Fruit fly (Drosophila melanogaster) whole organism, embryonic: ENCODE data around the gene CG11655.

Experiments
- Atf-2 ChIP-seq: fragments of 200-800 bp; sonication (Bioruptor generic); optimal IDR thresholded peaks from 2 replicates; lab custom pipeline; 2016; ENCODE audit warnings: missing biosample characterization, missing genetic modification characterization
- BtbVII ChIP-seq: fragments of 200-800 bp; sonication (Bioruptor generic); optimal IDR thresholded peaks from 3 replicates; lab custom pipeline; 2017; ENCODE audit warnings: missing biosample characterization, mild to moderate bottlenecking, missing genetic modification characterization
- CG10321 ChIP-seq: fragments of 200-800 bp; sonication (Bioruptor generic); IDR thresholded peaks from 2 replicates; pipeline ENCODE4 v1.3.6; 2022; ENCODE audit warnings: missing biosample characterization, missing genetic modification characterization
- CG11085 ChIP-seq: fragments of 200-800 bp; sonication (Bioruptor generic); IDR thresholded peaks from 2 replicates; pipeline ENCODE4 v1.3.6; 2022; ENCODE audit warnings: missing biosample characterization, missing genetic modification characterization
- CG11695 ChIP-seq: fragments of 200-800 bp; sonication (Bioruptor generic); IDR thresholded peaks from 3 replicates; pipeline ENCODE4 v1.3.6; 2022; ENCODE audit warnings: missing biosample characterization, missing genetic modification characterization
- CG1233 ChIP-seq: fragments of 200-800 bp; sonication (Bioruptor generic); optimal IDR thresholded peaks from 4 replicates; lab custom pipeline; 2018; ENCODE audit warnings: missing biosample characterization, mild to moderate bottlenecking, missing genetic modification characterization
- CG12391 ChIP-seq: fragments of 200-800 bp; sonication (Bioruptor generic); optimal IDR thresholded peaks from 3 replicates; lab custom pipeline; 2018; ENCODE audit warnings: missing biosample characterization, mild to moderate bottlenecking, missing genetic modification characterization, moderate library complexity
- CG12942 ChIP-seq: fragments of 200-800 bp; sonication (Bioruptor generic); optimal IDR thresholded peaks from 3 replicates; lab custom pipeline; 2016; ENCODE audit warnings: missing biosample characterization, missing genetic modification characterization
- CG16779 ChIP-seq: fragments of 200-800 bp; sonication (Bioruptor generic); IDR thresholded peaks from 2 replicates; pipeline ENCODE4 v1.3.6; 2022; ENCODE audit warnings: missing biosample characterization, missing genetic modification characterization
- CG17186 ChIP-seq: fragments of 200-800 bp; sonication (Bioruptor generic); optimal IDR thresholded peaks from 3 replicates; lab custom pipeline; 2017; ENCODE audit warnings: missing biosample characterization, missing genetic modification reagents, missing genetic modification characterization
- CG1832 ChIP-seq: fragments of 200-800 bp; sonication (Bioruptor generic); optimal IDR thresholded peaks from 2 replicates; lab custom pipeline; 2017; ENCODE audit warnings: missing biosample characterization, mild to moderate bottlenecking, missing genetic modification characterization, inconsistent platforms
- CG2120 ChIP-seq: fragments of 200-800 bp; sonication (Bioruptor generic); optimal IDR thresholded peaks from 3 replicates; lab custom pipeline; 2016; ENCODE audit warnings: missing biosample characterization, missing genetic modification characterization
- CG2712 ChIP-seq: fragments of 200-800 bp; optimal IDR thresholded peaks from 3 replicates; lab custom pipeline; 2019; ENCODE audit warnings: missing biosample characterization, mild to moderate bottlenecking, missing genetic modification characterization, moderate library complexity
- CG30403 ChIP-seq: fragments of 200-800 bp; sonication (Bioruptor generic); optimal IDR thresholded peaks from 3 replicates; lab custom pipeline; 2016; ENCODE audit warnings: missing biosample characterization, missing genetic modification characterization
- CG32767 ChIP-seq: fragments of 200-800 bp; sonication (Bioruptor generic); IDR thresholded peaks from 2 replicates; pipeline ENCODE4 v1.3.6; 2022; ENCODE audit warnings: missing biosample characterization, missing genetic modification characterization
- CG3281 ChIP-seq: fragments of 200-800 bp; sonication (Bioruptor generic); optimal IDR thresholded peaks from 3 replicates; lab custom pipeline; 2017; ENCODE audit warnings: missing biosample characterization, mild to moderate bottlenecking, missing genetic modification characterization
- CG3838 ChIP-seq: fragments of 200-800 bp; sonication (Bioruptor generic); optimal IDR thresholded peaks from 3 replicates; lab custom pipeline; 2016; ENCODE audit warnings: missing biosample characterization, missing genetic modification characterization
- CG3847 ChIP-seq: fragments of 200-800 bp; sonication (Bioruptor generic); IDR thresholded peaks from 2 replicates; pipeline ENCODE4 v1.3.6; 2022; ENCODE audit warnings: missing biosample characterization, missing genetic modification characterization
- CG4328 ChIP-seq: fragments of 200-800 bp; sonication (Bioruptor generic); optimal IDR thresholded peaks from 3 replicates; lab custom pipeline; 2017; ENCODE audit warnings: missing biosample characterization, missing genetic modification reagents, missing genetic modification characterization
- CG4730 ChIP-seq: fragments of 200-800 bp; sonication (Bioruptor generic); IDR thresholded peaks from 2 replicates; pipeline ENCODE4 v1.3.6; 2022; ENCODE audit warnings: missing biosample characterization, missing genetic modification characterization
- CG6689 ChIP-seq: fragments of 200-800 bp; sonication (Bioruptor generic); IDR thresholded peaks from 2 replicates; pipeline ENCODE4 v1.3.6; 2022; ENCODE audit warnings: missing biosample characterization, missing genetic modification characterization
- CG7786 ChIP-seq: fragments of 200-800 bp; sonication (Bioruptor generic); optimal IDR thresholded peaks from 2 replicates; lab custom pipeline; 2016; ENCODE audit warnings: missing biosample characterization, missing genetic modification characterization
- CG7987 ChIP-seq: fragments of 200-800 bp; sonication (Bioruptor generic); optimal IDR thresholded peaks from 2 replicates; lab custom pipeline; 2018; ENCODE audit warnings: missing biosample characterization, mild to moderate bottlenecking, missing genetic modification characterization, moderate library complexity
- Dip3 ChIP-seq: fragments of 200-800 bp; sonication (Bioruptor generic); optimal IDR thresholded peaks from 3 replicates; lab custom pipeline; 2016; ENCODE audit warnings: missing biosample characterization, missing genetic modification characterization
- E2f2 ChIP-seq: fragments of 200-800 bp; sonication (Bioruptor generic); IDR thresholded peaks from 2 replicates; pipeline ENCODE4 v1.3.6; 2022; ENCODE audit warnings: missing biosample characterization, missing genetic modification characterization
- Fer1 ChIP-seq: fragments of 200-800 bp; sonication (Bioruptor generic); optimal IDR thresholded peaks from 2 replicates; lab custom pipeline; 2017; ENCODE audit warnings: missing biosample characterization, mild to moderate bottlenecking, missing genetic modification characterization
- Hr3 ChIP-seq: fragments of 200-800 bp; sonication (Bioruptor generic); optimal IDR thresholded peaks from 3 replicates; lab custom pipeline; 2016; ENCODE audit warnings: missing biosample characterization, missing genetic modification characterization
- NfI ChIP-seq: fragments of 200-800 bp; sonication (Bioruptor generic); optimal IDR thresholded peaks from 3 replicates; lab custom pipeline; 2018; ENCODE audit warnings: missing biosample characterization, mild to moderate bottlenecking, missing genetic modification characterization, moderate library complexity
- Poxn ChIP-seq: fragments of 200-800 bp; sonication (Bioruptor generic); IDR thresholded peaks from 2 replicates; pipeline ENCODE4 v1.3.6; 2022; ENCODE audit warnings: missing biosample characterization, missing genetic modification characterization
- TFAM ChIP-seq: fragments of 200-800 bp; sonication (Bioruptor generic); optimal IDR thresholded peaks from 2 replicates; lab custom pipeline; 2017; ENCODE audit warnings: missing biosample characterization, missing genetic modification characterization, inconsistent platforms
- Tbp ChIP-seq: fragments of >200 bp; optimal IDR thresholded peaks from 2 replicates; lab custom pipeline; 2018; ENCODE audit warnings: missing biosample characterization, missing genetic modification characterization
- amos ChIP-seq: fragments of 200-800 bp; sonication (Bioruptor generic); IDR thresholded peaks from 2 replicates; pipeline ENCODE4 v1.3.6; 2022; ENCODE audit warnings: missing biosample characterization, missing genetic modification characterization; ENCODE audit not compliant: partially characterized antibody
- ase ChIP-seq: fragments of 200-800 bp; sonication (Bioruptor generic); IDR thresholded peaks from 3 replicates; pipeline ENCODE4 v1.3.6; 2022; ENCODE audit warnings: missing biosample characterization, missing genetic modification characterization
- ato ChIP-seq: fragments of 200-800 bp; sonication (Bioruptor generic); IDR thresholded peaks from 2 replicates; pipeline ENCODE4 v1.3.6; 2022; ENCODE audit warnings: missing biosample characterization, missing genetic modification characterization; ENCODE audit not compliant: partially characterized antibody
- dmrt99B ChIP-seq: fragments of 200-800 bp; sonication (Bioruptor generic); optimal IDR thresholded peaks from 2 replicates; lab custom pipeline; 2018; ENCODE audit warnings: missing biosample characterization, mild to moderate bottlenecking, missing genetic modification characterization, moderate library complexity
- dpn ChIP-seq, 2 experiments: fragments of 200-800 bp; sonication (Bioruptor generic); optimal IDR thresholded peaks; 3 replicates each; lab custom pipeline; 2016; ENCODE audit warnings: missing biosample characterization in 2 of 2, missing genetic modification characterization in 2 of 2
- dysf ChIP-seq: fragments of 200-800 bp; sonication (Bioruptor generic); IDR thresholded peaks from 3 replicates; pipeline ENCODE4 v1.3.6; 2022; ENCODE audit warnings: missing biosample characterization, missing genetic modification characterization
- eve ChIP-seq, 2 experiments: fragments of >200 bp; optimal IDR thresholded peaks; 2 replicates each; lab custom pipeline; 2017; ENCODE audit warnings: missing biosample characterization in 2 of 2, missing genetic modification characterization in 2 of 2
- fd102C ChIP-seq: fragments of 200-800 bp; sonication (Bioruptor generic); optimal IDR thresholded peaks from 2 replicates; lab custom pipeline; 2018; ENCODE audit warnings: missing biosample characterization, mild to moderate bottlenecking, missing genetic modification characterization, moderate library complexity
- hb ChIP-seq: fragments of 200-800 bp; sonication (Bioruptor generic); IDR thresholded peaks from 3 replicates; pipeline ENCODE4 v1.3.6; 2022; ENCODE audit warnings: missing biosample characterization, missing genetic modification characterization; ENCODE audit not compliant: partially characterized antibody
- hbn ChIP-seq: fragments of 200-800 bp; sonication (Bioruptor generic); IDR thresholded peaks from 2 replicates; pipeline ENCODE4 v1.3.6; 2022; ENCODE audit warnings: missing biosample characterization, missing genetic modification characterization; ENCODE audit not compliant: partially characterized antibody
- hkb ChIP-seq, 2 experiments: fragments of 200-800 bp in 1 of 2; fragments of >200 bp in 1 of 2; sonication (Bioruptor generic) in 1 of 2; IDR thresholded peaks in 1 of 2; optimal IDR thresholded peaks in 1 of 2; 2 replicates each; pipeline versions ENCODE4 v1.3.6 to Lab custom; 2017 to 2022; ENCODE audit warnings: missing biosample characterization in 1 of 2, missing genetic modification characterization in 1 of 2
- inv ChIP-seq: fragments of 200-800 bp; sonication (Bioruptor generic); IDR thresholded peaks from 2 replicates; pipeline ENCODE4 v1.3.6; 2022; ENCODE audit warnings: missing biosample characterization, missing genetic modification characterization; ENCODE audit not compliant: partially characterized antibody
- lov ChIP-seq, 2 experiments: fragments of 200-800 bp in 1 of 2; fragments of >200 bp in 1 of 2; sonication (Bioruptor generic) in 1 of 2; IDR thresholded peaks in 1 of 2; optimal IDR thresholded peaks in 1 of 2; 2 replicates in 1 of 2; 3 replicates in 1 of 2; pipeline versions ENCODE4 v1.3.6 to Lab custom; 2017 to 2022; ENCODE audit warnings: missing biosample characterization in 1 of 2, missing genetic modification characterization in 1 of 2
- nmo ChIP-seq: fragments of 200-800 bp; sonication (Bioruptor generic); optimal IDR thresholded peaks from 2 replicates; lab custom pipeline; 2018; ENCODE audit warnings: missing biosample characterization, mild to moderate bottlenecking, missing genetic modification characterization, moderate library complexity
- pros ChIP-seq: fragments of 200-800 bp; sonication (Bioruptor generic); optimal IDR thresholded peaks from 3 replicates; lab custom pipeline; 2019; ENCODE audit warnings: missing biosample characterization, mild to moderate bottlenecking, missing genetic modification characterization, moderate library complexity
- ssp ChIP-seq: fragments of 200-800 bp; sonication (Bioruptor generic); IDR thresholded peaks from 2 replicates; pipeline ENCODE4 v1.3.6; 2022; ENCODE audit warnings: missing biosample characterization, missing genetic modification characterization
- stwl ChIP-seq: fragments of 200-800 bp; sonication (Bioruptor generic); optimal IDR thresholded peaks from 3 replicates; lab custom pipeline; 2018; ENCODE audit warnings: missing biosample characterization, mild to moderate bottlenecking, missing genetic modification characterization, moderate library complexity
- trem ChIP-seq: fragments of 200-800 bp; optimal IDR thresholded peaks from 3 replicates; lab custom pipeline; 2019; ENCODE audit warnings: missing biosample characterization, mild to moderate bottlenecking, missing genetic modification characterization, moderate library complexity
- unc-4 ChIP-seq: fragments of 200-800 bp; sonication (Bioruptor generic); IDR thresholded peaks from 2 replicates; pipeline ENCODE4 v1.3.6; 2022; ENCODE audit warnings: missing biosample characterization, missing genetic modification characterization; ENCODE audit not compliant: partially characterized antibody

CG11655 gene

DNA sequence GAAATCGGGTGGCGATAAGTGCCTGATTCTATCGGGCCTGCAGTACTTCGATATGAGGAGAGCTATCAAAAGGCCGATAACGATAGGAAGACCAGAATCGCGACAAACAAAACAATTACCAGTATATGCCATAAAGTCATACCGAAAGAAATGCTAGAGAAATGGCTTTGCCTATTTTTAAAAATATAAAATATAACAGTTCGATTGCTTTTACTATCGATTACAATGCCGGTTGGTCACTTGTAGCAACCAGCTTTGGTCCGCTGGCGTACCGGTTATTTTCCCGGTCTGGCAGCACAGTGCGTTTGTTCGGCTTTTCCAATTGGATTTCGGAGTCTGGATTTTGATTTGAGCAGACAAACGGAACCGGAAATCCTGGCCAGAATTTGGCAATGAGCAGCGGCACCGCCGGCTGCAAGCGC lies 9.2 kb downstream of the CG11655 start, which contains the start of the genes shtd, CG6294 and CG6299 (continued):
- TF ChIP-seq Tbp (GFP tag; lab: Kevin White, UChicago) (no peak), BtbVII (no peak), TFAM (GFP tag; lab: Kevin White, UChicago) (no peak), eve (GFP tag; optimal IDR thresholded peaks at IDR 0.05; lab: Kevin White, UChicago) (no peak), dysf (no peak), nmo (GFP tag; lab: Kevin White, UChicago) (peak; percentile 66), CG2712 (tag; lab: Kevin White, UChicago) (peak; percentile 47), dmrt99B (tag; lab: Kevin White, UChicago) (no peak), Dip3 (GFP tag; lab: Kevin White, UChicago) (peak; percentile 8), Poxn (GFP tag; lab: Robert Waterston, UW) (no peak), hb (GFP tag; lab: Robert Waterston, UW) (peak; percentile 98), CG3847 (GFP tag; lab: Robert Waterston, UW) (peak; percentile 59), unc-4 (GFP tag; lab: Robert Waterston, UW) (peak; percentile 86), inv (GFP tag; lab: Robert Waterston, UW) (peak; percentile 91), NfI (GFP tag; lab: Kevin White, UChicago) (no peak), CG1832 (GFP tag; lab: Kevin White, UChicago) (no peak), pros (GFP tag; lab: Kevin White, UChicago) (no peak), CG3281 (GFP tag; lab: Kevin White, UChicago) (no peak), CG32767 (no peak), Atf-2 (GFP tag; lab: Kevin White, UChicago) (no peak), CG30403 (GFP tag; lab: Kevin White, UChicago) (peak; percentile 34), ssp (GFP tag; lab: Robert Waterston, UW) (no peak), CG7987 (GFP tag; lab: Kevin White, UChicago) (no peak), CG11695 (GFP tag; lab: Robert Waterston, UW) (no peak), Hr3 (GFP tag; lab: Kevin White, UChicago) (no peak), hkb (optimal IDR thresholded peaks at IDR 0.05; lab: Kevin White, UChicago) (no peak), hkb (GFP tag; IDR thresholded peaks at IDR 0.05; lab: Robert Waterston, UW) (no peak), CG6689 (no peak), CG12942 (GFP tag; lab: Kevin White, UChicago) (no peak), ato (GFP tag; lab: Robert Waterston, UW) (peak; percentile 98), fd102C (GFP tag; lab: Kevin White, UChicago) (no peak), ase (no peak), Fer1 (GFP tag; lab: Kevin White, UChicago) (no peak), CG11085 (GFP tag; lab: Robert Waterston, UW) (no peak), dpn (GFP tag; optimal IDR thresholded peaks at IDR 0.05; lab: Kevin White, UChicago) (peak; percentile 19 to 29), trem (tag; lab: Kevin White, UChicago) (peak; percentile 79), lov (optimal IDR thresholded peaks at IDR 0.05; lab: Kevin White, UChicago) (no peak), lov (GFP tag; IDR thresholded peaks at IDR 0.05; lab: Robert Waterston, UW) (no peak), hbn (GFP tag; lab: Robert Waterston, UW) (peak; percentile 79), CG7786 (GFP tag; lab: Kevin White, UChicago) (no peak), CG1233 (no peak), CG4730 (GFP tag; lab: Robert Waterston, UW) (no peak), CG16779 (GFP tag; lab: Robert Waterston, UW) (no peak), CG4328 (GFP tag; lab: Kevin White, UChicago) (no peak), CG3838 (GFP tag; lab: Kevin White, UChicago) (no peak), E2f2 (GFP tag; lab: Robert Waterston, UW) (peak; percentile 83), stwl (peak; percentile 76), CG17186 (GFP tag; lab: Kevin White, UChicago) (peak; percentile 9), amos (GFP tag; lab: Robert Waterston, UW) (peak; percentile 84), CG10321 (GFP tag; lab: Robert Waterston, UW) (no peak), CG12391 (tag; lab: Kevin White, UChicago) (peak; percentile 36), CG2120 (GFP tag; lab: Kevin White, UChicago) (peak; percentile 24)
